Fruit fly (Drosophila melanogaster) whole organism, embryonic: ENCODE results near the gene CG10996.
A peak's percentile ranks its signal among the peaks of the same experiment; 100 is the strongest.

Source experiments
- ATbp ChIP-seq: fragments of 200-800 bp; sonication (Bioruptor generic); optimal IDR thresholded peaks from 2 replicates; lab custom pipeline; 2017; ENCODE audit warnings: missing biosample characterization, mild to moderate bottlenecking, missing genetic modification characterization, missing genetic modification reagents
- Atf6 ChIP-seq: fragments of 200-800 bp; sonication (Bioruptor generic); IDR thresholded peaks from 2 replicates; pipeline ENCODE4 v1.3.6; 2022; ENCODE audit warnings: missing biosample characterization, missing genetic modification characterization
- B-H1 ChIP-seq: fragments of 200-800 bp; sonication (Bioruptor generic); IDR thresholded peaks from 3 replicates; pipeline ENCODE4 v1.3.6; 2022; ENCODE audit warnings: missing biosample characterization, missing genetic modification characterization
- BtbVII ChIP-seq: fragments of 200-800 bp; sonication (Bioruptor generic); optimal IDR thresholded peaks from 3 replicates; lab custom pipeline; 2017; ENCODE audit warnings: missing biosample characterization, mild to moderate bottlenecking, missing genetic modification characterization
- Bteb2 ChIP-seq: fragments of 200-800 bp; sonication (Bioruptor generic); optimal IDR thresholded peaks from 2 replicates; lab custom pipeline; 2016; ENCODE audit warnings: missing biosample characterization, missing genetic modification characterization
- CG10543 ChIP-seq: fragments of 200-800 bp; sonication (Bioruptor generic); optimal IDR thresholded peaks from 3 replicates; lab custom pipeline; 2017; ENCODE audit warnings: missing biosample characterization, mild to moderate bottlenecking, missing genetic modification characterization, moderate library complexity
- CG11398 ChIP-seq: fragments of 200-800 bp; sonication (Bioruptor generic); optimal IDR thresholded peaks from 2 replicates; lab custom pipeline; 2016; ENCODE audit warnings: missing biosample characterization, missing genetic modification characterization
- CG11723 ChIP-seq: fragments of 200-800 bp; sonication (Bioruptor generic); optimal IDR thresholded peaks from 2 replicates; lab custom pipeline; 2017; ENCODE audit warnings: missing biosample characterization, mild to moderate bottlenecking, missing genetic modification characterization
- CG12219 ChIP-seq: fragments of 200-800 bp; sonication (Bioruptor generic); optimal IDR thresholded peaks from 3 replicates; lab custom pipeline; 2018; ENCODE audit warnings: missing biosample characterization, mild to moderate bottlenecking, missing genetic modification characterization
- CG12659 ChIP-seq: fragments of 200-800 bp; sonication (Bioruptor generic); optimal IDR thresholded peaks from 3 replicates; lab custom pipeline; 2017; ENCODE audit warnings: mild to moderate bottlenecking, missing biosample characterization, missing genetic modification reagents, missing genetic modification characterization
- CG16815 ChIP-seq: fragments of 200-800 bp; sonication (Bioruptor generic); optimal IDR thresholded peaks from 3 replicates; lab custom pipeline; 2017; ENCODE audit warnings: missing biosample characterization, mild to moderate bottlenecking, missing genetic modification characterization
- CG17385 ChIP-seq: fragments of 200-800 bp; sonication (Bioruptor generic); optimal IDR thresholded peaks from 3 replicates; lab custom pipeline; 2018; ENCODE audit warnings: missing biosample characterization, mild to moderate bottlenecking, missing genetic modification characterization
- CG17802 ChIP-seq: fragments of 200-800 bp; sonication (Bioruptor generic); optimal IDR thresholded peaks from 2 replicates; lab custom pipeline; 2018; ENCODE audit warnings: missing biosample characterization, mild to moderate bottlenecking, missing genetic modification characterization, moderate library complexity
- CG18262 ChIP-seq: fragments of 200-800 bp; optimal IDR thresholded peaks from 3 replicates; lab custom pipeline; 2019; ENCODE audit warnings: missing biosample characterization, mild to moderate bottlenecking, missing genetic modification characterization, moderate library complexity
- CG31224 ChIP-seq: fragments of 200-800 bp; sonication (Bioruptor generic); IDR thresholded peaks from 2 replicates; pipeline ENCODE4 v1.3.6; 2022; ENCODE audit warnings: missing biosample characterization, missing genetic modification characterization
- CG7372 ChIP-seq: fragments of 200-800 bp; sonication (Bioruptor generic); IDR thresholded peaks from 2 replicates; pipeline ENCODE4 v1.3.6; 2022; ENCODE audit warnings: missing biosample characterization, missing genetic modification characterization
- CG8388 ChIP-seq: fragments of 200-800 bp; sonication (Bioruptor generic); optimal IDR thresholded peaks from 2 replicates; lab custom pipeline; 2019; ENCODE audit warnings: missing biosample characterization, mild to moderate bottlenecking, missing genetic modification characterization, moderate library complexity
- CG8924 ChIP-seq: fragments of 200-800 bp; optimal IDR thresholded peaks from 3 replicates; lab custom pipeline; 2019; ENCODE audit warnings: missing biosample characterization, mild to moderate bottlenecking, missing genetic modification characterization, moderate library complexity
- CG9215 ChIP-seq: fragments of 200-800 bp; sonication (Bioruptor generic); IDR thresholded peaks from 2 replicates; pipeline ENCODE4 v1.3.6; 2022; ENCODE audit warnings: missing biosample characterization, missing genetic modification characterization
- CG9797 ChIP-seq: fragments of 200-800 bp; sonication (Bioruptor generic); optimal IDR thresholded peaks from 3 replicates; lab custom pipeline; 2018; ENCODE audit warnings: missing biosample characterization, mild to moderate bottlenecking, missing genetic modification characterization
- CG9817 ChIP-seq: fragments of 200-800 bp; sonication (Bioruptor generic); optimal IDR thresholded peaks from 2 replicates; lab custom pipeline; 2018; ENCODE audit warnings: missing biosample characterization, mild to moderate bottlenecking, missing genetic modification characterization, moderate library complexity
- Dbx ChIP-seq: fragments of 200-800 bp; sonication (Bioruptor generic); IDR thresholded peaks from 3 replicates; pipeline ENCODE4 v1.3.6; 2022; ENCODE audit warnings: missing biosample characterization, missing genetic modification characterization
- HLH3B ChIP-seq: fragments of 200-800 bp; sonication (Bioruptor generic); IDR thresholded peaks from 2 replicates; pipeline ENCODE4 v1.3.6; 2022; ENCODE audit warnings: missing biosample characterization, missing genetic modification characterization
- Hr51 ChIP-seq, 2 experiments: fragments of 200-800 bp; sonication (Bioruptor generic); optimal IDR thresholded peaks; 2 replicates in 1 of 2; 3 replicates in 1 of 2; lab custom pipeline; 2016 to 2018; ENCODE audit warnings: missing biosample characterization in 2 of 2, missing genetic modification characterization in 2 of 2, mild to moderate bottlenecking in 1 of 2, moderate library complexity in 1 of 2
- Lim3 ChIP-seq: fragments of 200-800 bp; sonication (Bioruptor generic); IDR thresholded peaks from 2 replicates; pipeline ENCODE4 v1.3.6; 2022; ENCODE audit warnings: missing biosample characterization, missing genetic modification characterization
- Med ChIP-seq: fragments of 200-800 bp; sonication (Bioruptor generic); peaks from one replicate; lab custom pipeline; 2016; ENCODE audit warnings: missing biosample characterization, missing genetic modification characterization, mild to moderate bottlenecking, inconsistent platforms, moderate library complexity
- Meics ChIP-seq: fragments of 200-800 bp; sonication (Bioruptor generic); optimal IDR thresholded peaks from 2 replicates; lab custom pipeline; 2017; ENCODE audit warnings: missing biosample characterization, mild to moderate bottlenecking, missing genetic modification characterization
- NK7.1 ChIP-seq: fragments of 200-800 bp; sonication (Bioruptor generic); optimal IDR thresholded peaks from 3 replicates; lab custom pipeline; 2016; ENCODE audit warnings: missing biosample characterization, missing genetic modification characterization
- Oli ChIP-seq: fragments of 200-800 bp; sonication (Bioruptor generic); optimal IDR thresholded peaks from 2 replicates; lab custom pipeline; 2018; ENCODE audit warnings: missing biosample characterization, mild to moderate bottlenecking, missing genetic modification characterization, moderate library complexity
- Poxn ChIP-seq: fragments of 200-800 bp; sonication (Bioruptor generic); IDR thresholded peaks from 2 replicates; pipeline ENCODE4 v1.3.6; 2022; ENCODE audit warnings: missing biosample characterization, missing genetic modification characterization
- Sry-δ ChIP-seq: fragments of 200-800 bp; sonication (Bioruptor generic); optimal IDR thresholded peaks from 2 replicates; lab custom pipeline; 2016; ENCODE audit warnings: missing biosample characterization, missing genetic modification characterization
- abd-A ChIP-seq: fragments of 200-800 bp; sonication (Bioruptor generic); optimal IDR thresholded peaks from 3 replicates; lab custom pipeline; 2019; ENCODE audit warnings: missing biosample characterization, mild to moderate bottlenecking, missing genetic modification characterization, moderate library complexity
- ato ChIP-seq: fragments of 200-800 bp; sonication (Bioruptor generic); IDR thresholded peaks from 2 replicates; pipeline ENCODE4 v1.3.6; 2022; ENCODE audit warnings: missing biosample characterization, missing genetic modification characterization; ENCODE audit not compliant: partially characterized antibody
- az2 ChIP-seq: fragments of 200-800 bp; sonication (Bioruptor generic); optimal IDR thresholded peaks from 3 replicates; lab custom pipeline; 2016; ENCODE audit warnings: missing biosample characterization, missing genetic modification characterization
- bigmax ChIP-seq: fragments of 200-800 bp; sonication (Bioruptor generic); optimal IDR thresholded peaks from 2 replicates; lab custom pipeline; 2018; ENCODE audit warnings: missing biosample characterization, mild to moderate bottlenecking, missing genetic modification characterization
- cg ChIP-seq: fragments of 200-800 bp; sonication (Bioruptor generic); optimal IDR thresholded peaks from 3 replicates; lab custom pipeline; 2019; ENCODE audit warnings: missing biosample characterization, mild to moderate bottlenecking, missing genetic modification characterization, moderate library complexity
- ci ChIP-seq: fragments of 200-800 bp; sonication (Bioruptor generic); IDR thresholded peaks from 3 replicates; pipeline ENCODE4 v1.3.6; 2022; ENCODE audit warnings: missing biosample characterization, missing genetic modification characterization
- dpn ChIP-seq, 2 experiments: fragments of 200-800 bp; sonication (Bioruptor generic); optimal IDR thresholded peaks; 3 replicates each; lab custom pipeline; 2016; ENCODE audit warnings: missing biosample characterization in 2 of 2, missing genetic modification characterization in 2 of 2
- ewg ChIP-seq: fragments of 200-800 bp; sonication (Bioruptor generic); optimal IDR thresholded peaks from 3 replicates; lab custom pipeline; 2017; ENCODE audit warnings: mild to moderate bottlenecking, missing biosample characterization, missing genetic modification reagents, missing genetic modification characterization
- hkb ChIP-seq, 2 experiments: fragments of 200-800 bp in 1 of 2; fragments of >200 bp in 1 of 2; sonication (Bioruptor generic) in 1 of 2; IDR thresholded peaks in 1 of 2; optimal IDR thresholded peaks in 1 of 2; 2 replicates each; pipeline versions ENCODE4 v1.3.6 to Lab custom; 2017 to 2022; ENCODE audit warnings: missing biosample characterization in 1 of 2, missing genetic modification characterization in 1 of 2
- kni ChIP-seq: fragments of 200-800 bp; sonication (Bioruptor generic); optimal IDR thresholded peaks from 3 replicates; lab custom pipeline; 2017; ENCODE audit warnings: mild to moderate bottlenecking, missing biosample characterization, missing genetic modification reagents, missing genetic modification characterization
- lola ChIP-seq, 3 experiments: fragments of >200 bp in 2 of 3; fragments of 200-800 bp in 1 of 3; sonication (Bioruptor generic) in 1 of 3; optimal IDR thresholded peaks; 2 replicates each; lab custom pipeline; 2017 to 2019; ENCODE audit warnings: missing biosample characterization in 3 of 3, missing genetic modification characterization in 3 of 3, mild to moderate bottlenecking in 1 of 3, moderate library complexity in 1 of 3
- nmo ChIP-seq: fragments of 200-800 bp; sonication (Bioruptor generic); optimal IDR thresholded peaks from 2 replicates; lab custom pipeline; 2018; ENCODE audit warnings: missing biosample characterization, mild to moderate bottlenecking, missing genetic modification characterization, moderate library complexity
- otp ChIP-seq: fragments of 200-800 bp; sonication (Bioruptor generic); IDR thresholded peaks from 3 replicates; pipeline ENCODE4, ENCODE4 v1.3.6; 2022; ENCODE audit warnings: missing biosample characterization, missing genetic modification characterization
- phol ChIP-seq: fragments of 200-800 bp; sonication (Bioruptor generic); optimal IDR thresholded peaks from 3 replicates; lab custom pipeline; 2018; ENCODE audit warnings: missing biosample characterization, mild to moderate bottlenecking, missing genetic modification characterization, moderate library complexity
- scrt ChIP-seq: fragments of 200-800 bp; sonication (Bioruptor generic); optimal IDR thresholded peaks from 2 replicates; lab custom pipeline; 2018; ENCODE audit warnings: missing biosample characterization, mild to moderate bottlenecking, missing genetic modification characterization, moderate library complexity

CG10996 gene

dm6 chrX:13788973-13789682 lies 8.3 kb downstream of the CG10996 start (continued):
- TF ChIP-seq Hr51 (GFP tag; optimal IDR thresholded peaks at IDR 0.05; lab: Kevin White, UChicago) (peak in 1 of 2 experiments; percentile 50), abd-A (tag; lab: Kevin White, UChicago) (peak; percentile 74), Med (peak; percentile 81), hkb (optimal IDR thresholded peaks at IDR 0.05; lab: Kevin White, UChicago) (no peak), hkb (GFP tag; IDR thresholded peaks at IDR 0.05; lab: Robert Waterston, UW) (0 out of 2 replicates have a peak, but pooled peaks have one; percentile 14), az2 (peak; percentile 15), nmo (peak; percentile 23), Sry-δ (GFP tag; lab: Kevin White, UChicago) (no peak), CG17385 (GFP tag; lab: Kevin White, UChicago) (peak; percentile 60), Oli (peak; percentile 58), CG10543 (GFP tag; lab: Kevin White, UChicago) (peak; percentile 52), dpn (GFP tag; optimal IDR thresholded peaks at IDR 0.05; lab: Kevin White, UChicago) (peak; percentile 22 to 45), CG31224 (GFP tag; lab: Robert Waterston, UW) (no peak), kni (peak; percentile 75), phol (tag; lab: Kevin White, UChicago) (peak; percentile 36), ato (GFP tag; lab: Robert Waterston, UW) (no peak), CG9797 (GFP tag; lab: Kevin White, UChicago) (no peak), CG18262 (tag; lab: Kevin White, UChicago) (peak; percentile 39), bigmax (GFP tag; lab: Kevin White, UChicago) (no peak), Poxn (GFP tag; lab: Robert Waterston, UW) (no peak), NK7.1 (peak; percentile 9), B-H1 (GFP tag; lab: Robert Waterston, UW) (no peak), Meics (GFP tag; lab: Kevin White, UChicago) (peak; percentile 35), CG9215 (0 out of 2 replicates have a peak, but pooled peaks have one; percentile 23), ci (GFP tag; lab: Robert Waterston, UW) (0 out of 3 replicates have a peak, but pooled peaks have one; percentile 20), Dbx (peak; percentile 35; the same call in 1 of the 3 replicates), CG11723 (GFP tag; lab: Kevin White, UChicago) (peak; percentile 7), cg (peak; percentile 34), CG8924 (tag; lab: Kevin White, UChicago) (peak; percentile 49), CG17802 (no peak), ewg (GFP tag; lab: Kevin White, UChicago) (peak; percentile 10), CG11398 (GFP tag; lab: Kevin White, UChicago) (peak; percentile 6), Bteb2 (GFP tag; lab: Kevin White, UChicago) (no peak), scrt (GFP tag; lab: Kevin White, UChicago) (peak; percentile 43), HLH3B (GFP tag; lab: Robert Waterston, UW) (0 out of 2 replicates have a peak, but pooled peaks have one; percentile 30), CG9817 (tag; lab: Kevin White, UChicago) (peak; percentile 17), BtbVII (peak; percentile 24), Lim3 (GFP tag; lab: Robert Waterston, UW) (no peak), ATbp (GFP tag; lab: Kevin White, UChicago) (peak; percentile 51), CG8388 (GFP tag; lab: Kevin White, UChicago) (peak; percentile 38), otp (GFP tag; lab: Robert Waterston, UW) (no peak), CG12659 (GFP tag; lab: Kevin White, UChicago) (peak; percentile 16), Atf6 (GFP tag; lab: Robert Waterston, UW) (no peak), lola (GFP tag; optimal IDR thresholded peaks at IDR 0.05; lab: Kevin White, UChicago) (peak in 1 of 3 experiments; percentile 25), CG12219 (GFP tag; lab: Kevin White, UChicago) (peak; percentile 38), CG16815 (no peak), CG7372 (0 out of 2 replicates have a peak, but pooled peaks have one; percentile 12)
